Worm (Caenorhabditis elegans): ENCODE measurements around the gene csp-1.

Gene csp-1

DNA sequence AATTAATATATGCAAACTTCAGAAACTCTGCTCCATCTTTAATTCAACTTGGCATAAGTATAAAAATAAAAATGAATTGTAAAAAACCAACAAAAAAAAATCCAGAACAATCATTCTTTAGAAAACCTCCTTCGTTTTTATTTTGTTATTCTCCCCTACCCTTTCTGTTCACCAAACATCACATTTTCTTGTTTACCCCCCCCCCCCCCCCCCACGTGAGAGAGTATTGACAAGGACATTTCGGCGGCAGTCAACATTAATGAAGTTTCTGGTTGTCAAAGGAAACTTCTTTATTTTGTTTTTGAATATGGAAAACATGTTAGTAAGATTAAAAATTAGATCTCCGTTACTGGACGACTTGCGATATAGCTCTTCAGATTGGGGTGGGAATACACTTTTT is 13.5 kb downstream of the csp-1 start:
- TF ChIP-seq W03F9.2 (tag; optimal IDR thresholded peaks at IDR 0.05) (no peak), him-1 (tag; optimal IDR thresholded peaks at IDR 0.05) (no peak), dao-5 (tag; optimal IDR thresholded peaks at IDR 0.05) (no peak)

DNA sequence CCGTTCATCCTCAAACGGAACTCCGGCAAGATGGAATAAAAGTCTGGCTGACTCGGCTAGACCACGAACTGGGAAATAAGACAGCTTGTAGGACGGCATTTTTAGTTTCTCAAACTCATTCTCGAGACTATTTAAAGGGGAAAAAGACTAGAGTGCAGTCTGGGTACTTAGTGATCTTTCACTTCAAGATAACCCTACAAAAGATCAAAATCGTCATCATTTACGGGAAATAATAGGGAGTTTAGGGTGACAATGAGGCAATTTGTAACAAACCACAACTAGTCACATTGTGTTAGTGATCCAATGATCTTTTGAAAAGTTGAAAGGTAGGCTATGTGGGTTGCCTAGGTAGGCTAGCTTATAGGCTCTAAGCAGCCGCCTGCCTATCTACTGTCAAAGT is 15.0 kb downstream of the csp-1 start, which contains the start of gene gst-14:
gst-14 (minus strand) TSS at position 101 of the 400 bp plus-strand sequence.
- TF ChIP-seq W03F9.2 (tag; optimal IDR thresholded peaks at IDR 0.05) (no peak), him-1 (tag; optimal IDR thresholded peaks at IDR 0.05) (no peak), dao-5 (tag; optimal IDR thresholded peaks at IDR 0.05) (no peak)

- TF ChIP-seq W03F9.2 (tag; optimal IDR thresholded peaks at IDR 0.05) (no peak), him-1 (tag; optimal IDR thresholded peaks at IDR 0.05) (no peak), dao-5 (tag; optimal IDR thresholded peaks at IDR 0.05) (no peak)
These were observed 16.8 kb downstream of the csp-1 start, which contains the start of gene gst-12 for ce11 chrII:13617808-13618207. TSS of gene gst-12 (minus strand) at chrII:13618061.

ce11 chrII:13624330-13624729 is 23.3 kb downstream of the csp-1 start, which contains the start of gene gst-16:
TSS of gene gst-16 (minus strand) at chrII:13624440.
- no peak for TF ChIP-seq W03F9.2 (tag; optimal IDR thresholded peaks at IDR 0.05)
- no peak for TF ChIP-seq him-1 (tag; optimal IDR thresholded peaks at IDR 0.05)
- TF ChIP-seq dao-5 (tag; optimal IDR thresholded peaks at IDR 0.05) = no peak

ce11 chrII:13627001-13627400 is 26.0 kb downstream of the csp-1 start, which contains the start of gene gst-19:
TSS of gene gst-19 (minus strand) at chrII:13627145.
- TF ChIP-seq W03F9.2 (tag; optimal IDR thresholded peaks at IDR 0.05) (no peak), dao-5 (tag; optimal IDR thresholded peaks at IDR 0.05) (no peak), him-1 (tag; optimal IDR thresholded peaks at IDR 0.05) (no peak)

DNA sequence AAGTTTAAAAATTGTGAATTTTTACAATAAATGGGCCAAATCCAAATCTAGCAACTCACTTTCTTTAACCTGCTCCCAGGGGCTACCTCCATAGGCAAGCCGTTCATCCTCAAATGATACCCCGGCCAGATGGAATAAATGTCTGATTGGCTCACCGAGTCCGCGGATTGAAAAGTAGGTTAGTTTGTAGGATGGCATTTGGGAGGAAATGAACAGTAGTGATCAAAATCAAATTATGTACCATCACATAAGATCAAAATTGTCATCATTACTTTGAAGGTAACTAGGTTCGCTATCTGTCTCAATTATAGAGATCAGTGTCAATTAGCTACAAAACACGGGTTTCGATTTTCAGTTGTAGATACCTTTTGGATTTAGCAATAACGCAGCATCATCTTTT is 29.7 kb downstream of the csp-1 start, which contains the start of the genes gst-17 and gst-18:
gst-17 (minus strand) TSS at position 101 of the 400 bp plus-strand sequence.
gst-18 (minus strand) TSS at position 198 of the 400 bp plus-strand sequence.
- no peak for TF ChIP-seq him-1 (tag; optimal IDR thresholded peaks at IDR 0.05)
- no peak for TF ChIP-seq dao-5 (tag; optimal IDR thresholded peaks at IDR 0.05)
- no peak for TF ChIP-seq W03F9.2 (tag; optimal IDR thresholded peaks at IDR 0.05)

DNA sequence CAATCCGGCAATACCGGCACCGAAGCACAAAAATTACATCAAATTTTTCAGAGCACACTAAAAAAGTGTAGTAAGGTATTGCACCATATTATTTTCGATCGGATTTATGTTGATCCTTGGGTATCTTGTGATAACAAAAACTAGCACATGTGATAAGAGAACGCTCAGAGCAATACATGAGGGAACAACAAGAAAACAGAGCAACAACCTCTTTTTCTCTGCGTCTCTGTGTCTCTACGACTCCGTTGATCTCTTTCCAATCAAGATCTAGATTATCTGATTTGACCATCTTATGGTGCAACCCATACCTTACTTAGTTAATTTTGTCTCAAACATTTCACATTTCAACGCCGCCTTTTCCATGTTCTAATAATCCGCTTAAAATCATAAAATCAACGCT is 31.2 kb downstream of the csp-1 start, which contains the start of gene tag-10:
tag-10 (plus strand) TSS at position 347 of the 400 bp plus-strand sequence.
- no peak for TF ChIP-seq dao-5 (tag; optimal IDR thresholded peaks at IDR 0.05)
- TF ChIP-seq him-1 (tag; optimal IDR thresholded peaks at IDR 0.05) = no peak
- TF ChIP-seq W03F9.2 (tag; optimal IDR thresholded peaks at IDR 0.05) = no peak

DNA sequence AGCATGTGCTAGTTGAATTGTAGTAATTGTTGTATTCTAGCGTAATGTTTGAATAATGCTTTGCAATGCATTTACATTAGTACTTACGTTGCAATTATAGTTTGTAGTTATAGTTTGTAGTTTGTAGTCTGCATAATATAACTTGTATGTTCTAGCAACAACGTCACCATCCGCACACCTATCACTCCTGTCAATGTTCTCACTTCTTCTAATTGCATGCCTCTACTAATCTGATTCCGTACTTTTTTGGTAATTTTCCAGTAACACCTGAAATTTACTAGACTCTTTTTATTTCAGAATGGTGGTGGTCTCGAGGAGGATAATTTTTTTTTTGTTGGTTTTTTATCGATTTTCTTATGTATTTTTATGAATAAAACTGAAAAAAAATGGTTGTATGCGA is 35.6 kb downstream of the csp-1 start:
- no peak for TF ChIP-seq W03F9.2 (tag; optimal IDR thresholded peaks at IDR 0.05)
- TF ChIP-seq him-1 (tag; optimal IDR thresholded peaks at IDR 0.05) = no peak
- TF ChIP-seq dao-5 (tag; optimal IDR thresholded peaks at IDR 0.05) = no peak

DNA sequence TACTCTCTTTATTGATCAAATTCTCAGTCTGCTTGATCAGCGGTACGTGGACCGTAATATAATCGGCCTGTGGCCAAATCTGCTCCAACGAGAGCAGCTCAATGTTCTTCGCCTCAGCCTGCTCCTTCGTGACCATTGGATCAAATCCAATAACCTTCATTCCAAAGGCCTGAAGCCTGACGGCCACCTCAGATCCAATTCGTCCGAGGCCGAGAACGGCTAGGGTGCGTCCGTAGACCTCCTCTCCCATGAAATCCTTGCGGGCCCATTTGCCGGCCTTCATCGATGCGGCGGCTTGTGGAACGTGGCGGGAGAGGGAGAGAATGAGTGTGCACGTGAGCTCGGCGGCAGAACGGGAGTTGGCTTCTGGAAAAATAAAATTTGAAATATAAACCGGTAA is 36.5 kb downstream of the csp-1 start:
- TF ChIP-seq W03F9.2 (tag; optimal IDR thresholded peaks at IDR 0.05) (no peak), him-1 (tag; optimal IDR thresholded peaks at IDR 0.05) (no peak)

ce11 chrII:13637941-13638489 is 37.0 kb downstream of the csp-1 start, which contains the start of gene phdh-1:
TSS of gene phdh-1 (minus strand) at chrII:13638480.
- no peak for TF ChIP-seq W03F9.2 (tag; optimal IDR thresholded peaks at IDR 0.05)
- no peak for TF ChIP-seq him-1 (tag; optimal IDR thresholded peaks at IDR 0.05)
- TF ChIP-seq dao-5 (tag; optimal IDR thresholded peaks at IDR 0.05) = no peak

- TF ChIP-seq him-1 (tag; optimal IDR thresholded peaks at IDR 0.05) (no peak), dao-5 (tag; optimal IDR thresholded peaks at IDR 0.05) (no peak), W03F9.2 (tag; optimal IDR thresholded peaks at IDR 0.05) (no peak)
These were observed 37.6 kb downstream of the csp-1 start for ce11 chrII:13638576-13638975.

DNA sequence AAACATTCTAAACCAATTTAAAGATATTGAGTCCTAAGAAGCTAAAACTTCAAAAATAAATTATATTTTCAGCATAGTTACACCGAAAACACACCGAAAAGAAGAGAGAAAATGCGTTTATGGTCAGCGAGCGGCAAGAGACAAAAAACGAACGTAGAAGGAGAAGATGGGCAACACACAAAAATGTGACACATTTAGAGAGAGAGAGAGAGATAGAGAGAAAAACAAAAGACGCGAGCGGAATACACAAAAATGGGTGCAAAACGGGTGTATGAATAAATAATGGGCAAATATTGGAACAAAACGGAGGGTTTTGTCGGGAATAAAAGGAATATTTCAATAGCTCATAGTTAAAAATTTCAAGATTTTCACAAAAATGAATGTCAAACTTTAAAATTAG is 39.2 kb downstream of the csp-1 start:
- TF ChIP-seq him-1 (tag; optimal IDR thresholded peaks at IDR 0.05) = no peak
- no peak for TF ChIP-seq W03F9.2 (tag; optimal IDR thresholded peaks at IDR 0.05)
- TF ChIP-seq dao-5 (tag; optimal IDR thresholded peaks at IDR 0.05) = no peak

- TF ChIP-seq dao-5 (tag; optimal IDR thresholded peaks at IDR 0.05) (no peak), him-1 (tag; optimal IDR thresholded peaks at IDR 0.05) (no peak), W03F9.2 (tag; optimal IDR thresholded peaks at IDR 0.05) (no peak)
These were observed 40.3 kb downstream of the csp-1 start, which contains the start of gene fbxa-167 for ce11 chrII:13641311-13641710. TSS of gene fbxa-167 (plus strand) at chrII:13641489.

DNA sequence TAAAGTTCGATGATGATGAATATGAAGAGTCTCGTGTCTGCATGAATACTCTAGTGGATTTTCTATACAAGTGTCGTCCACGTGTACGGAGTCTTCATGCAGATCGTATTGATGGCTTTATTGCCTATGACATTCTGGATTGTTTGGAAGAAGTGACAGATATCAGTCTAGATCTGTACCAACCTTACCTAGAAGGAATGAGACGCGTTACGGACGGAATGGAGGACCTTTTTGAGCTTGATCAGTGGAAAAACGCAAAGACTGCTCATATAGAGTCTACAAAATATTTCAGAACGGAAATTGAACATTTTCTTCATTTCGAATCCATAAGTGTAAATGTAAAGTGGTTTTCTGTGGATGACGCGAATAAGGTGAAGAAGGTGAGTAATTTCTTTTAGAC is 47.2 kb downstream of the csp-1 start, which contains the start of gene fbxa-169:
fbxa-169 (plus strand) TSS at position 301 of the 400 bp plus-strand sequence.
- TF ChIP-seq him-1 (tag; optimal IDR thresholded peaks at IDR 0.05) = no peak

All from whole organism, L4/young adult.